Fruit fly (Drosophila melanogaster): Measurements from ENCODE around the gene CG34263.

CG34263 gene

DNA sequence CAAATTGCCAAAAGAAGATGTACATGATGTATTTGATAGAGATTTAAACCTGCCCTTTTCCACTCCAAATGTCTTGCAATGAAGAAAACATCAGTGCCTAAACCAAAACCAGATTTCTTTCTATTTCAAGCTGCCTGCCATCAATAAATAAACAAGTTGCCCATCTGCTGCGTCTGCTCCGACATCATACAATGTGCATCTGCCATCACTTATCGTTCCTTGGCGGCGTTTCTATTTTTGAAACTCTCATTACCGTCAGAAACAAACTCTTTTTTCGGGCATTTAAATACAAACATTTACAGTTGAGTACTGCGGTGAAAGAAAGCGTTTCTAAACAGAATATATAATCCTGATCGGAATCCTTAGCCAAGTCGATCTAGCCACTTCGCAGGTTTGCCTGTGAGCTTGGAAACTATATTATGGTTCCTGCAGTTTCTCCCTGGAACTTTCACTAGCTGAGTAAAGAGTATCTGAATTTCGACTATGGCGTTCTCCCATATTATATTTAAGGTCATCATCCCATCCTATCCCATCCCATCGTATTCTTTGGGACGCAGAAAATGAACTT lies 29.2 kb upstream of the CG34263 start (continued):
- TF ChIP-seq CG10209 (GFP tag; optimal IDR thresholded peaks at IDR 0.05) (peak; percentile 23), CG10979 (tag; optimal IDR thresholded peaks at IDR 0.05) (peak; percentile 75), ERR (GFP tag; optimal IDR thresholded peaks at IDR 0.05) (no peak), NK7.1 (GFP tag; optimal IDR thresholded peaks at IDR 0.05) (no peak), CG8478 (optimal IDR thresholded peaks at IDR 0.05) (no peak), CG13296 (GFP tag; optimal IDR thresholded peaks at IDR 0.05) (no peak), CG9437 (GFP tag; optimal IDR thresholded peaks at IDR 0.05) (no peak), lbe (GFP tag; optimal IDR thresholded peaks at IDR 0.05) (no peak), CG9215 (GFP tag; IDR thresholded peaks at IDR 0.05) (no peak), slou (GFP tag; optimal IDR thresholded peaks at IDR 0.05) (no peak), Poxn (GFP tag; IDR thresholded peaks at IDR 0.05) (no peak), CG9727 (GFP tag; optimal IDR thresholded peaks at IDR 0.05) (peak; percentile 28), CG18619 (GFP tag; optimal IDR thresholded peaks at IDR 0.05) (no peak), CG1603 (tag; optimal IDR thresholded peaks at IDR 0.05) (peak; percentile 49), CG15696 (tag; optimal IDR thresholded peaks at IDR 0.05) (peak; percentile 56), run (tag; optimal IDR thresholded peaks at IDR 0.05) (no peak), Hmr (GFP tag; optimal IDR thresholded peaks at IDR 0.05) (no peak), cad (GFP tag; optimal IDR thresholded peaks at IDR 0.05) (no peak), Sox102F (GFP tag; optimal IDR thresholded peaks at IDR 0.05) (no peak), mirr (GFP tag; optimal IDR thresholded peaks at IDR 0.05) (no peak), CG43689 (GFP tag; IDR thresholded peaks at IDR 0.05) (no peak), Xrp1 (GFP tag; IDR thresholded peaks at IDR 0.05) (peak; percentile 49; the same call in 1 of the 2 replicates), CG6689 (GFP tag; IDR thresholded peaks at IDR 0.05) (no peak), CG9609 (GFP tag; optimal IDR thresholded peaks at IDR 0.05) (no peak), Atf-2 (GFP tag; optimal IDR thresholded peaks at IDR 0.05) (no peak), CG1233 (GFP tag; optimal IDR thresholded peaks at IDR 0.05) (peak; percentile 13), CG10321 (GFP tag; IDR thresholded peaks at IDR 0.05) (no peak), Aef1 (GFP tag; IDR thresholded peaks at IDR 0.05) (no peak), so (GFP tag; IDR thresholded peaks at IDR 0.05) (no peak), chn (GFP tag; optimal IDR thresholded peaks at IDR 0.05) (peak; percentile 15), Tbp (GFP tag; optimal IDR thresholded peaks at IDR 0.05) (no peak), Antp (GFP tag; optimal IDR thresholded peaks at IDR 0.05) (no peak), CG11093 (GFP tag; IDR thresholded peaks at IDR 0.05) (0 out of 3 replicates have a peak, but pooled peaks have one; percentile 29), Oaz (GFP tag; IDR thresholded peaks at IDR 0.05) (no peak), CG8359 (GFP tag; optimal IDR thresholded peaks at IDR 0.05; ENCODE audit: borderline replicate concordance) (no peak), her (GFP tag; optimal IDR thresholded peaks at IDR 0.05) (no peak), vfl (GFP tag; optimal IDR thresholded peaks at IDR 0.05) (no peak), Trl (optimal IDR thresholded peaks at IDR 0.05) (no peak), Trl (GFP tag; optimal IDR thresholded peaks at IDR 0.05) (no peak), grau (tag; optimal IDR thresholded peaks at IDR 0.05) (peak; percentile 25), CG4730 (GFP tag; IDR thresholded peaks at IDR 0.05) (no peak), dysf (GFP tag; IDR thresholded peaks at IDR 0.05) (no peak), Six4 (GFP tag; optimal IDR thresholded peaks at IDR 0.05) (no peak), lmd (GFP tag; IDR thresholded peaks at IDR 0.05) (peak; percentile 14; the same call in 1 of the 2 replicates), Lpt (GFP tag; optimal IDR thresholded peaks at IDR 0.05) (no peak), CG4424 (GFP tag; optimal IDR thresholded peaks at IDR 0.05) (peak; percentile 50), CG34224 (GFP tag; IDR thresholded peaks at IDR 0.05; ENCODE audit: partially characterized antibody) (no peak), CG17328 (GFP tag; IDR thresholded peaks at IDR 0.05) (no peak), tap (tag; optimal IDR thresholded peaks at IDR 0.05) (no peak), fd96Cb (tag; optimal IDR thresholded peaks at IDR 0.05) (no peak), jumu (GFP tag; optimal IDR thresholded peaks at IDR 0.05) (peak; percentile 22), jing (GFP tag; optimal IDR thresholded peaks at IDR 0.05) (no peak), nmo (GFP tag; optimal IDR thresholded peaks at IDR 0.05) (peak; percentile 71)

Data from whole organism, embryonic.